Worm (Caenorhabditis elegans): ENCODE data around the gene R05G9.3.

The R05G9.3 gene

ce11 chrII:6469340-6469739 is 32.0 kb downstream of the R05G9.3 start:
- TF ChIP-seq lin-14 (GFP tag; optimal IDR thresholded peaks at IDR 0.05) (no peak), elt-2 (tag; optimal IDR thresholded peaks at IDR 0.05) (peak; percentile 43)

DNA sequence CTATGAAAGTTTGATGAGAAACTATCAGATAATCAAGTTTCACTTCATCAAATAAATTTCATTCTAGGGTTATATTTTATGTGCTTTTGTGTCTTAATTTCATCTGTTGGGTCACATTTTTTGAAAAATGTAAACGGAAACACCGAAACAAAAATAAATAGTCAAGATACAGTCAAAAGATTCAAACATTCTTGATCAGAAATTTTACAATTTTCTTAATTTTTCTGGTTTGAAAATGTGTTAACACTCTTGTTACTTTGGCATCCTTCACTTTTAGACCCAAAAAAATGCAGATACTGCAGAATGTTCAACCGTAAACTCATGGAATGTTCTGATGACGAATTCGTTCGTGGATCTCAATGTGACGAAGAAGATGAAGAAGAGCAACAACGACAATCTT is 46.6 kb downstream of the R05G9.3 start, which contains the start of gene aptf-1:
Gene aptf-1 (plus strand): TSS at position 301 of the 400 bp plus-strand sequence.
- TF ChIP-seq nhr-237 (tag; optimal IDR thresholded peaks at IDR 0.05) (no peak), ceh-63 (GFP tag; optimal IDR thresholded peaks at IDR 0.05) (no peak), pag-3 (tag; optimal IDR thresholded peaks at IDR 0.05; ENCODE audit: borderline replicate concordance, insufficient read depth) (no peak), C34B4.2 (tag; optimal IDR thresholded peaks at IDR 0.05) (no peak), unc-86 (tag; optimal IDR thresholded peaks at IDR 0.05) (no peak), ces-1 (GFP tag; optimal IDR thresholded peaks at IDR 0.05) (no peak), dpl-1 (GFP tag; optimal IDR thresholded peaks at IDR 0.05) (no peak), lin-13 (GFP tag; optimal IDR thresholded peaks at IDR 0.05) (no peak), pax-3 (tag; optimal IDR thresholded peaks at IDR 0.05) (no peak), sup-37 (GFP tag; optimal IDR thresholded peaks at IDR 0.05) (no peak)

- TF ChIP-seq hpl-2 (GFP tag; optimal IDR thresholded peaks at IDR 0.05) (no peak), ceh-8 (GFP tag; optimal IDR thresholded peaks at IDR 0.05) (no peak), ceh-88 (GFP tag; IDR thresholded peaks at IDR 0.05) (no peak), blmp-1 (tag; optimal IDR thresholded peaks at IDR 0.05) (peak; percentile 70), jun-1 (tag; optimal IDR thresholded peaks at IDR 0.05) (no peak), ztf-11 (tag; optimal IDR thresholded peaks at IDR 0.05) (peak in 1 of 2 experiments; percentile 23), mab-9 (GFP tag; IDR thresholded peaks at IDR 0.05) (no peak), sox-4 (tag; optimal IDR thresholded peaks at IDR 0.05) (no peak), nhr-90 (tag; optimal IDR thresholded peaks at IDR 0.05; ENCODE audit: poor library complexity) (no peak), alr-1 (tag; optimal IDR thresholded peaks at IDR 0.05; ENCODE audit: borderline replicate concordance) (no peak), rnt-1 (tag; optimal IDR thresholded peaks at IDR 0.05) (peak; percentile 59), Y116A8C.19 (tag; optimal IDR thresholded peaks at IDR 0.05; ENCODE audit: borderline replicate concordance) (no peak), efl-3 (GFP tag; optimal IDR thresholded peaks at IDR 0.05) (no peak), snu-23 (GFP tag; optimal IDR thresholded peaks at IDR 0.05) (peak; percentile 66), ceh-90 (tag; optimal IDR thresholded peaks at IDR 0.05) (no peak), ceh-63 (GFP tag; optimal IDR thresholded peaks at IDR 0.05) (no peak), isw-1 (GFP tag; IDR thresholded peaks at IDR 0.05) (no peak), nhr-237 (tag; optimal IDR thresholded peaks at IDR 0.05) (no peak), xbp-1 (tag; optimal IDR thresholded peaks at IDR 0.05) (peak; percentile 31), zag-1 (tag; optimal IDR thresholded peaks at IDR 0.05) (no peak), irx-1 (tag; optimal IDR thresholded peaks at IDR 0.05) (no peak), ztf-4 (tag; optimal IDR thresholded peaks at IDR 0.05) (peak; percentile 19), nhr-12 (tag; optimal IDR thresholded peaks at IDR 0.05) (no peak), elt-3 (tag; optimal IDR thresholded peaks at IDR 0.05) (peak in 1 of 6 experiments; percentile 30), swsn-7 (tag; optimal IDR thresholded peaks at IDR 0.05) (peak; percentile 55), mep-1 (tag; optimal IDR thresholded peaks at IDR 0.05) (peak; percentile 85), C04F5.9 (tag; optimal IDR thresholded peaks at IDR 0.05) (no peak), unc-86 (tag; optimal IDR thresholded peaks at IDR 0.05) (no peak), ceh-82 (tag; optimal IDR thresholded peaks at IDR 0.05) (peak in 1 of 3 experiments; percentile 25), sup-37 (GFP tag; optimal IDR thresholded peaks at IDR 0.05) (no peak), F16B12.6 (tag; optimal IDR thresholded peaks at IDR 0.05) (peak; percentile 41), fkh-4 (tag; optimal IDR thresholded peaks at IDR 0.05; ENCODE audit: borderline replicate concordance) (no peak), nhr-71 (tag; optimal IDR thresholded peaks at IDR 0.05) (peak; percentile 59), fkh-10 (GFP tag; optimal IDR thresholded peaks at IDR 0.05) (no peak), sptf-1 (tag; optimal IDR thresholded peaks at IDR 0.05) (no peak), elt-2 (tag; optimal IDR thresholded peaks at IDR 0.05) (peak; percentile 0), tbx-2 (tag; optimal IDR thresholded peaks at IDR 0.05) (no peak), hlh-4 (tag; optimal IDR thresholded peaks at IDR 0.05) (no peak), nhr-84 (tag; optimal IDR thresholded peaks at IDR 0.05) (no peak), tlp-1 (tag; optimal IDR thresholded peaks at IDR 0.05) (no peak), ets-5 (GFP tag; IDR thresholded peaks at IDR 0.05) (no peak)
Measured at ce11 chrII:6453341-6453806, 47.9 kb downstream of the R05G9.3 start, which contains the start of gene atg-16.2. atg-16.2 (minus strand) TSS chrII:6453391.

Data from whole organism, L1 larva.